Worm (Caenorhabditis elegans): ENCODE data around the gene jud-4.

ce11 chrX:15241169-15241568, 42.7 kb upstream of the jud-4 start:
- TF ChIP-seq klf-2 (GFP tag; conservative IDR thresholded peaks at IDR 0.05) (no peak), cog-1 (tag; optimal IDR thresholded peaks at IDR 0.05) (no peak), flt-1 (GFP tag; IDR thresholded peaks at IDR 0.05) (no peak), ztf-23 (GFP tag; IDR thresholded peaks at IDR 0.05) (no peak), med-1 (GFP tag; optimal IDR thresholded peaks at IDR 0.05; ENCODE audit: insufficient read depth) (no peak), ref-1 (GFP tag; conservative IDR thresholded peaks at IDR 0.05) (no peak), tab-1 (GFP tag; IDR thresholded peaks at IDR 0.05) (no peak), T22C8.4 (GFP tag; IDR thresholded peaks at IDR 0.05) (no peak)
